Worm (Caenorhabditis elegans): ENCODE results near the gene T03F7.6.

ce11 chrV:11320860-11321259 lies 26.4 kb downstream of the T03F7.6 start:
- TF ChIP-seq pqm-1 (tag; optimal IDR thresholded peaks at IDR 0.05) (no peak), unc-55 (GFP tag; optimal IDR thresholded peaks at IDR 0.05) (no peak), ceh-30 (tag; optimal IDR thresholded peaks at IDR 0.05) (no peak), dve-1 (tag; optimal IDR thresholded peaks at IDR 0.05) (no peak), K09A11.1 (tag; optimal IDR thresholded peaks at IDR 0.05; ENCODE audit: insufficient read depth) (no peak), pha-4 (tag; optimal IDR thresholded peaks at IDR 0.05) (no peak), ceh-9 (tag; optimal IDR thresholded peaks at IDR 0.05) (no peak), pag-3 (tag; optimal IDR thresholded peaks at IDR 0.05; ENCODE audit: borderline replicate concordance) (no peak), elt-2 (tag; optimal IDR thresholded peaks at IDR 0.05) (no peak), ceh-18 (tag; optimal IDR thresholded peaks at IDR 0.05) (no peak)

All from whole organism, late embryonic.